Worm (Caenorhabditis elegans) whole organism, L2 larva: Measurements from ENCODE around the gene F14H3.15.
"Not testable (repeated sequence)": the region's sequence is repeated elsewhere in the genome, so short reads cannot be mapped to it uniquely, and the experiment has no call there.

ENCODE experiments used
- F13H6.1 ChIP-seq: sonication (generic microtip); optimal IDR thresholded peaks from 2 replicates; lab custom pipeline; 2016; ENCODE audit warnings: missing genetic modification characterization, missing compliant biosample characterization
- R02D3.7 ChIP-seq: fragments of 150-350 bp; optimal IDR thresholded peaks from 2 replicates; lab custom pipeline; 2014; ENCODE audit warnings: missing biosample characterization, missing genetic modification characterization
- Y55F3AM.14 ChIP-seq: fragments of 200-800 bp; sonication (Bioruptor generic); optimal IDR thresholded peaks from 2 replicates; lab custom pipeline; 2018; ENCODE audit warnings: mild to moderate bottlenecking, missing genetic modification characterization, missing compliant biosample characterization
- alr-1 ChIP-seq: fragments of 150-350 bp; optimal IDR thresholded peaks from 2 replicates; lab custom pipeline; 2014; ENCODE audit warnings: missing biosample characterization, missing genetic modification characterization
- ama-1 ChIP-seq: fragments of 150-350 bp; optimal IDR thresholded peaks from 2 replicates; lab custom pipeline; 2018; ENCODE audit warnings: inconsistent platforms
- blmp-1 ChIP-seq: sonication (generic microtip); optimal IDR thresholded peaks from 2 replicates; lab custom pipeline; 2017; ENCODE audit warnings: missing genetic modification characterization, mild to moderate bottlenecking, missing compliant biosample characterization, antibody characterized with exemption, moderate library complexity; ENCODE audit not compliant: insufficient read depth
- ceh-16 ChIP-seq: fragments of 150-350 bp; optimal IDR thresholded peaks from 2 replicates; lab custom pipeline; 2014; ENCODE audit warnings: missing biosample characterization, missing genetic modification characterization
- ceh-82 ChIP-seq: fragments of 150-350 bp; optimal IDR thresholded peaks from 2 replicates; lab custom pipeline; 2014; ENCODE audit warnings: missing biosample characterization, missing genetic modification characterization
- crh-2 ChIP-seq: sonication (generic microtip); optimal IDR thresholded peaks from 2 replicates; lab custom pipeline; 2017; ENCODE audit warnings: missing biosample characterization, missing genetic modification characterization
- egl-27 ChIP-seq: sonication (generic microtip); optimal IDR thresholded peaks from 3 replicates; lab custom pipeline; 2017; ENCODE audit warnings: missing biosample characterization, missing genetic modification reagents, missing genetic modification characterization
- elt-1 ChIP-seq: fragments of 150-350 bp; optimal IDR thresholded peaks from 2 replicates; lab custom pipeline; 2014; ENCODE audit warnings: missing biosample characterization, missing genetic modification characterization
- fos-1 ChIP-seq: fragments of 150-350 bp; optimal IDR thresholded peaks from 2 replicates; lab custom pipeline; 2014; ENCODE audit warnings: missing biosample characterization, missing genetic modification characterization
- gmeb-1 ChIP-seq: fragments of 150-350 bp; optimal IDR thresholded peaks from 2 replicates; lab custom pipeline; 2014; ENCODE audit warnings: missing biosample characterization, missing genetic modification characterization
- lin-13 ChIP-seq: fragments of 150-350 bp; optimal IDR thresholded peaks from 2 replicates; lab custom pipeline; 2014; ENCODE audit warnings: missing biosample characterization, missing genetic modification reagents, missing genetic modification characterization
- lsy-2 ChIP-seq, 2 experiments: fragments of 150-350 bp in 1 of 2; sonication (generic microtip) in 1 of 2; optimal IDR thresholded peaks; 2 replicates each; lab custom pipeline; 2014 to 2017; ENCODE audit warnings: missing biosample characterization in 2 of 2, missing genetic modification characterization in 2 of 2
- mab-5 ChIP-seq: fragments of 150-350 bp; optimal IDR thresholded peaks from 2 replicates; lab custom pipeline; 2014; ENCODE audit warnings: missing biosample characterization, missing genetic modification characterization
- mbf-1 ChIP-seq: sonication (generic microtip); optimal IDR thresholded peaks from 2 replicates; lab custom pipeline; 2017; ENCODE audit warnings: missing biosample characterization, missing genetic modification characterization
- nhr-10 ChIP-seq: sonication (generic microtip); optimal IDR thresholded peaks from 2 replicates; lab custom pipeline; 2017; ENCODE audit warnings: missing biosample characterization, missing genetic modification characterization
- nhr-11 ChIP-seq: fragments of 150-350 bp; optimal IDR thresholded peaks from 2 replicates; lab custom pipeline; 2014; ENCODE audit warnings: missing biosample characterization, missing genetic modification characterization
- nhr-129 ChIP-seq: fragments of 150-350 bp; optimal IDR thresholded peaks from 2 replicates; lab custom pipeline; 2014; ENCODE audit warnings: missing biosample characterization, missing genetic modification characterization
- nhr-21 ChIP-seq: fragments of 150-350 bp; optimal IDR thresholded peaks from 2 replicates; lab custom pipeline; 2014; ENCODE audit warnings: missing biosample characterization, missing genetic modification characterization
- nhr-23 ChIP-seq: fragments of 150-350 bp; optimal IDR thresholded peaks from 2 replicates; lab custom pipeline; 2014; ENCODE audit warnings: missing biosample characterization, missing genetic modification reagents, missing genetic modification characterization
- nhr-237 ChIP-seq: fragments of 150-350 bp; optimal IDR thresholded peaks from 2 replicates; lab custom pipeline; 2014; ENCODE audit warnings: missing biosample characterization, missing genetic modification characterization
- nhr-25 ChIP-seq: fragments of 150-350 bp; sonication (generic microtip); optimal IDR thresholded peaks from 3 replicates; lab custom pipeline; 2014; ENCODE audit warnings: missing biosample characterization, missing genetic modification characterization
- nhr-6 ChIP-seq: fragments of 150-350 bp; optimal IDR thresholded peaks from 2 replicates; lab custom pipeline; 2014; ENCODE audit warnings: missing biosample characterization, missing genetic modification characterization
- nhr-77 ChIP-seq: fragments of 150-350 bp; optimal IDR thresholded peaks from 2 replicates; lab custom pipeline; 2014; ENCODE audit warnings: missing biosample characterization, missing genetic modification characterization
- sem-4 ChIP-seq: fragments of 150-350 bp; optimal IDR thresholded peaks from 2 replicates; lab custom pipeline; 2014; ENCODE audit warnings: missing biosample characterization, missing genetic modification reagents, missing genetic modification characterization
- sma-3 ChIP-seq: sonication (generic microtip); optimal IDR thresholded peaks from 2 replicates; lab custom pipeline; 2016; ENCODE audit warnings: missing genetic modification reagents, missing genetic modification characterization, missing compliant biosample characterization
- sma-9 ChIP-seq, 2 experiments: fragments of 150-350 bp in 1 of 2; sonication (generic microtip) in 1 of 2; optimal IDR thresholded peaks; 2 replicates each; lab custom pipeline; 2014 to 2016; ENCODE audit warnings: missing genetic modification characterization in 2 of 2, mild to moderate bottlenecking in 1 of 2, missing biosample characterization in 1 of 2, missing compliant biosample characterization in 1 of 2, missing genetic modification reagents in 1 of 2, moderate library complexity in 1 of 2
- snpc-4 ChIP-seq: fragments of 150-350 bp; optimal IDR thresholded peaks from 2 replicates; lab custom pipeline; 2014; ENCODE audit warnings: missing biosample characterization, missing genetic modification characterization
- unc-39 ChIP-seq: fragments of 150-350 bp; optimal IDR thresholded peaks from 2 replicates; lab custom pipeline; 2014; ENCODE audit warnings: missing biosample characterization, missing genetic modification characterization
- unc-62 ChIP-seq: fragments of 150-350 bp; optimal IDR thresholded peaks from 2 replicates; lab custom pipeline; 2014; ENCODE audit warnings: missing biosample characterization, missing genetic modification reagents, missing genetic modification characterization
- zag-1 ChIP-seq: fragments of 150-350 bp; optimal IDR thresholded peaks from 2 replicates; lab custom pipeline; 2014; ENCODE audit warnings: missing biosample characterization, missing genetic modification characterization
- ztf-1 ChIP-seq: fragments of 200-800 bp; sonication (Bioruptor generic); conservative IDR thresholded peaks from 2 replicates; pipeline ENCODE4 v1.3.6; 2022; ENCODE audit warnings: missing genetic modification characterization, missing compliant biosample characterization
- ztf-11 ChIP-seq: sonication (generic microtip); optimal IDR thresholded peaks from 2 replicates; lab custom pipeline; 2017; ENCODE audit warnings: missing biosample characterization, missing genetic modification characterization
- ztf-4 ChIP-seq: fragments of 150-350 bp; optimal IDR thresholded peaks from 2 replicates; lab custom pipeline; 2014; ENCODE audit warnings: missing biosample characterization, missing genetic modification characterization

The F14H3.15 gene

ce11 chrV:16040140-16040827 lies 19.8 kb downstream of the F14H3.15 start, which contains the start of the genes his-4 and his-3:
TSS of gene his-4 (minus strand) at chrV:16040515.
TSS of gene his-3 (plus strand) at chrV:16040808.
- TF ChIP-seq nhr-129 (peak; percentile 27), F13H6.1 (tag; lab: Kevin White, UChicago) (peak; percentile 27), sma-3 (GFP tag; lab: Kevin White, UChicago) (peak; percentile 39), nhr-25 (tag; lab: Kevin White, UChicago) (peak; percentile 85), sma-9 (GFP tag; optimal IDR thresholded peaks at IDR 0.05; lab: Kevin White, UChicago) (peak; percentile 59), lin-13 (GFP tag; lab: Kevin White, UChicago) (peak; percentile 24), nhr-6 (tag; lab: Kevin White, UChicago) (peak; percentile 52), ceh-16 (tag; lab: Kevin White, UChicago) (peak; percentile 95), lsy-2 (tag; optimal IDR thresholded peaks at IDR 0.05; lab: Kevin White, UChicago) (peak in 1 of 2 experiments; percentile 38), fos-1 (peak; percentile 49)
- not testable (repeated sequence) for TF ChIP-seq sma-9 (tag; optimal IDR thresholded peaks at IDR 0.05; lab: Kevin White, UChicago)
- TF ChIP-seq, all 48 proteins: peak for 10; not testable (repeated sequence) for 38

DNA sequence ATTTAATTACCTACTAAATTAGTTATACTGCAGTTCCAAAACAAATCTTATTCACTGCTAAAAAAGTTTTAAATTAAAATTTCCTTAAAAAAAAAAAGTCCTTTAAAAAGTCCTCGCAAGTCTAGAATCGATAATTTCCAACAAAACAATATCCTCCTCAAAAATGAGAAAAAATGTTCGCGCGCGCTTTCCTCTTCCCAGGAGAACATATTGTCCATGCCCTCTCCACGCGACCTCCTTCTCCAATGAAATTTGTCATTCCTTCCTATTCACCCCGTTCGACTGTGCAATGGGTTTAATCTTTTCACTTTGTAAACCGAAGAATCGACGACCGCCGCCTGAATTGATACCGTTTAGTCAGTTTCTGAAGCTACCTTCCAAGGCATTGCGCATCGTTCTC lies 23.9 kb downstream of the F14H3.15 start, which contains the start of gene T10C6.10:
T10C6.10 (plus strand) TSS at position 248 of the 400 bp plus-strand sequence.
- TF ChIP-seq unc-39 (no peak), sem-4 (tag; lab: Kevin White, UChicago) (no peak)

DNA sequence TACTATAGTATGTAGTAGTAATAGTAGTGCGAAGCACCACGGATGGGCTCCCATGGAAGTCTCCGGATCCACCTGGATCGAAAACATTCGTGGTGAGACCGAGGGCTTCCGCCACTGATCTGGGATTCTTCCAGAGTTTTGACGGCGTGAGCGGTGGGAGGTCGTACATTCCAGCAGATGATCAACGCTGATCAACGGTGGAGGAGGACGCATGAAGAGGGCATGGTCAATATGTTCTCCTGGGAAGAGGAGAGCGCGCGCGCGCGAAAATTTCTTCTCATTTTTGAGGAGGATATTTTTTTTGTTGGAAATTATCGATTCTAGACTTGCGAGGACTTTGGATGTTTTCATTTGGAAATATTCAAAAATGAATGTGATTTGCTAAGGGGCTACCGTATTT lies 26.5 kb downstream of the F14H3.15 start:
- TF ChIP-seq nhr-11 (tag; lab: Kevin White, UChicago) = no peak
- no peak for TF ChIP-seq alr-1
- TF ChIP-seq nhr-77 (tag; lab: Kevin White, UChicago) = no peak
- no peak for TF ChIP-seq nhr-6 (tag; lab: Kevin White, UChicago)
- TF ChIP-seq egl-27 (tag; lab: Kevin White, UChicago) = no peak
- no peak for TF ChIP-seq nhr-237 (tag; lab: Kevin White, UChicago)
- TF ChIP-seq elt-1 = no peak
- no peak for TF ChIP-seq sem-4 (tag; lab: Kevin White, UChicago)
- no peak for TF ChIP-seq nhr-10
- no peak for TF ChIP-seq ztf-11 (tag; lab: Kevin White, UChicago)
- no peak for TF ChIP-seq crh-2
- TF ChIP-seq gmeb-1 = no peak
- no peak for TF ChIP-seq blmp-1 (tag; lab: Kevin White, UChicago)
- TF ChIP-seq unc-62 (GFP tag; lab: Kevin White, UChicago) = no peak
- no peak for TF ChIP-seq R02D3.7 (tag; lab: Kevin White, UChicago)
- no peak for TF ChIP-seq ztf-1
- TF ChIP-seq zag-1 (tag; lab: Kevin White, UChicago) = no peak
- TF ChIP-seq mbf-1 (tag; lab: Kevin White, UChicago) = no peak

ce11 chrV:16032761-16033160 lies 27.3 kb downstream of the F14H3.15 start, which contains the start of gene T10C6.16:
TSS of gene T10C6.16 (minus strand) at chrV:16033005.
- no peak for TF ChIP-seq ceh-82 (tag; lab: Kevin White, UChicago)
- TF ChIP-seq mab-5 (tag; lab: Kevin White, UChicago) = no peak
- TF ChIP-seq nhr-23 (tag; lab: Kevin White, UChicago) = no peak
- TF ChIP-seq nhr-21 (tag; lab: Kevin White, UChicago) = no peak
- no peak for TF ChIP-seq ztf-4 (tag; lab: Kevin White, UChicago)
- TF ChIP-seq ztf-1 = no peak
- TF ChIP-seq crh-2 = no peak
- TF ChIP-seq sma-9 (GFP tag; optimal IDR thresholded peaks at IDR 0.05; lab: Kevin White, UChicago) = no peak
- TF ChIP-seq sma-9 (tag; optimal IDR thresholded peaks at IDR 0.05; lab: Kevin White, UChicago) = no peak
- TF ChIP-seq unc-39 = no peak
- no peak for TF ChIP-seq ama-1
- no peak for TF ChIP-seq nhr-10
- TF ChIP-seq snpc-4 = no peak
- TF ChIP-seq sem-4 (tag; lab: Kevin White, UChicago) = no peak
- no peak for TF ChIP-seq blmp-1 (tag; lab: Kevin White, UChicago)
- no peak for TF ChIP-seq nhr-11 (tag; lab: Kevin White, UChicago)
- TF ChIP-seq nhr-237 (tag; lab: Kevin White, UChicago) = no peak
- no peak for TF ChIP-seq Y55F3AM.14 (GFP tag; lab: Kevin White, UChicago)
